Worm (Caenorhabditis elegans): ENCODE data around the gene M176.4.
"Not testable (repeated sequence)": the region's sequence is repeated elsewhere in the genome, so short reads cannot be mapped to it uniquely, and the experiment has no call there.

- not testable (repeated sequence) for TF ChIP-seq tra-4 (tag; optimal IDR thresholded peaks at IDR 0.05); ets-7 (tag; optimal IDR thresholded peaks at IDR 0.05); ceh-13 (GFP tag; optimal IDR thresholded peaks at IDR 0.05); tbx-11 (GFP tag; IDR thresholded peaks at IDR 0.05)
Observed at ce11 chrII:9452172-9452571, 34.0 kb downstream of the M176.4 start, which contains the start of gene R09D1.12.

Data from whole organism, early embryonic.